Fruit fly (Drosophila melanogaster): ENCODE data around the gene CG33927.
A peak's percentile ranks its signal among the peaks of the same experiment; 100 is the strongest.

DNA sequence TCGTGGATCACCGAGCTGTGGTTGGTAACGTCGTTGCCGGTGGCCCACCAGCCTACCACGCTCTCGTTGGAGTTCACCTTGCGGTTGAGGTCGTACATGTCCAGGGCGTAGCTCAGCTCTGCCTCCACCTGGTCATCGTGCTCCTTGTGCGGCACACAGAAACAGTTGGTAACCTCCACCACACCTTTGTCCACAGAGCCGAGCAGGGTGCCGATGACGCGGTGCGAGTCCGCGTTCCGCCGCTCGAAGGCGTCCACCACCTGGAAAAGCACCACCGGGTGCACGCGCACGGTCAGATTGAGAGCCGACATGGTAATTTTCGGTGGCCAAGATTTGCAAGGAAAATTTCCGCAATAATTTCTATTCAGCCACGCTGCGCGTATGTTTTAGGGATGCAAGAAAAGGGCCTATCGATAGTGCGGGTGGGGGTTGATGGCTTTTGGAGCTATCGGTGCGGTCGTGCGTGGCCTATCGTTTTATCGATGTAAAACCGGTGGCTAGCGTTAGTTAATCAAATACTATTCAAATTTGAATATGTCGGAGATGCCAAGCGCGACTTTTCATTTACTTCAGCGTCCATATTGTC lies 23.5 kb upstream of the CG33927 start, which contains the start of gene eIF3f1:
- TF ChIP-seq Mnt (GFP tag; optimal IDR thresholded peaks at IDR 0.05): peak; percentile 84
- no peak for TF ChIP-seq Clk (GFP tag; optimal IDR thresholded peaks at IDR 0.05)
- no peak for TF ChIP-seq cnc (optimal IDR thresholded peaks at IDR 0.05)
- TF ChIP-seq CG33017 (tag; optimal IDR thresholded peaks at IDR 0.05): no peak
